Worm (Caenorhabditis elegans) whole organism, L2 larva: ENCODE measurements around the gene H41C03.2.
A peak's percentile ranks its signal among the peaks of the same experiment; 100 is the strongest.

ENCODE experiments used
- C34F6.9 ChIP-seq: fragments of 150-350 bp; optimal IDR thresholded peaks from 2 replicates; lab custom pipeline; 2014; ENCODE audit warnings: missing biosample characterization, missing genetic modification characterization
- F13H6.1 ChIP-seq: sonication (generic microtip); optimal IDR thresholded peaks from 2 replicates; lab custom pipeline; 2016; ENCODE audit warnings: missing genetic modification characterization, missing compliant biosample characterization
- R02D3.7 ChIP-seq: fragments of 150-350 bp; optimal IDR thresholded peaks from 2 replicates; lab custom pipeline; 2014; ENCODE audit warnings: missing biosample characterization, missing genetic modification characterization
- Y55F3AM.14 ChIP-seq: fragments of 200-800 bp; sonication (Bioruptor generic); optimal IDR thresholded peaks from 2 replicates; lab custom pipeline; 2018; ENCODE audit warnings: mild to moderate bottlenecking, missing genetic modification characterization, missing compliant biosample characterization
- ZK546.5 ChIP-seq: sonication (generic microtip); optimal IDR thresholded peaks from 2 replicates; lab custom pipeline; 2017; ENCODE audit warnings: missing biosample characterization, missing genetic modification characterization
- aly-2 ChIP-seq: fragments of 150-350 bp; optimal IDR thresholded peaks from 2 replicates; lab custom pipeline; 2014; ENCODE audit warnings: missing biosample characterization, missing genetic modification characterization
- blmp-1 ChIP-seq: sonication (generic microtip); optimal IDR thresholded peaks from 2 replicates; lab custom pipeline; 2017; ENCODE audit warnings: missing genetic modification characterization, mild to moderate bottlenecking, missing compliant biosample characterization, antibody characterized with exemption, moderate library complexity; ENCODE audit not compliant: insufficient read depth
- ceh-16 ChIP-seq: fragments of 150-350 bp; optimal IDR thresholded peaks from 2 replicates; lab custom pipeline; 2014; ENCODE audit warnings: missing biosample characterization, missing genetic modification characterization
- ceh-82 ChIP-seq: fragments of 150-350 bp; optimal IDR thresholded peaks from 2 replicates; lab custom pipeline; 2014; ENCODE audit warnings: missing biosample characterization, missing genetic modification characterization
- crh-2 ChIP-seq: sonication (generic microtip); optimal IDR thresholded peaks from 2 replicates; lab custom pipeline; 2017; ENCODE audit warnings: missing biosample characterization, missing genetic modification characterization
- dmd-4 ChIP-seq: sonication (generic microtip); optimal IDR thresholded peaks from 2 replicates; lab custom pipeline; 2017; ENCODE audit warnings: missing biosample characterization, missing genetic modification characterization
- egl-27 ChIP-seq: sonication (generic microtip); optimal IDR thresholded peaks from 3 replicates; lab custom pipeline; 2017; ENCODE audit warnings: missing biosample characterization, missing genetic modification reagents, missing genetic modification characterization
- elt-3 ChIP-seq: sonication (generic microtip); optimal IDR thresholded peaks from 2 replicates; lab custom pipeline; 2017; ENCODE audit warnings: missing biosample characterization, missing genetic modification characterization
- fos-1 ChIP-seq: fragments of 150-350 bp; optimal IDR thresholded peaks from 2 replicates; lab custom pipeline; 2014; ENCODE audit warnings: missing biosample characterization, missing genetic modification characterization
- lin-11 ChIP-seq: fragments of 150-350 bp; sonication (generic microtip); optimal IDR thresholded peaks from 2 replicates; lab custom pipeline; 2014; ENCODE audit warnings: missing biosample characterization, missing genetic modification characterization, inconsistent platforms, mixed read lengths
- lin-39 ChIP-seq: fragments of 150-350 bp; optimal IDR thresholded peaks from 2 replicates; lab custom pipeline; 2014; ENCODE audit warnings: missing biosample characterization, missing genetic modification reagents, missing genetic modification characterization
- lsy-2 ChIP-seq, 2 experiments: fragments of 150-350 bp in 1 of 2; sonication (generic microtip) in 1 of 2; optimal IDR thresholded peaks; 2 replicates each; lab custom pipeline; 2014 to 2017; ENCODE audit warnings: missing biosample characterization in 2 of 2, missing genetic modification characterization in 2 of 2
- mdl-1 ChIP-seq, 2 experiments: fragments of 150-350 bp in 1 of 2; sonication (generic microtip) in 1 of 2; optimal IDR thresholded peaks; 2 replicates each; lab custom pipeline; 2017; ENCODE audit warnings: missing biosample characterization in 2 of 2, missing genetic modification characterization in 2 of 2
- nhr-10 ChIP-seq: sonication (generic microtip); optimal IDR thresholded peaks from 2 replicates; lab custom pipeline; 2017; ENCODE audit warnings: missing biosample characterization, missing genetic modification characterization
- nhr-12 ChIP-seq: fragments of 150-350 bp; optimal IDR thresholded peaks from 2 replicates; lab custom pipeline; 2014; ENCODE audit warnings: missing biosample characterization, missing genetic modification characterization
- nhr-129 ChIP-seq: fragments of 150-350 bp; optimal IDR thresholded peaks from 2 replicates; lab custom pipeline; 2014; ENCODE audit warnings: missing biosample characterization, missing genetic modification characterization
- nhr-21 ChIP-seq: fragments of 150-350 bp; optimal IDR thresholded peaks from 2 replicates; lab custom pipeline; 2014; ENCODE audit warnings: missing biosample characterization, missing genetic modification characterization
- nhr-23 ChIP-seq: fragments of 150-350 bp; optimal IDR thresholded peaks from 2 replicates; lab custom pipeline; 2014; ENCODE audit warnings: missing biosample characterization, missing genetic modification reagents, missing genetic modification characterization
- nhr-25 ChIP-seq: fragments of 150-350 bp; sonication (generic microtip); optimal IDR thresholded peaks from 3 replicates; lab custom pipeline; 2014; ENCODE audit warnings: missing biosample characterization, missing genetic modification characterization
- nhr-6 ChIP-seq: fragments of 150-350 bp; optimal IDR thresholded peaks from 2 replicates; lab custom pipeline; 2014; ENCODE audit warnings: missing biosample characterization, missing genetic modification characterization
- peb-1 ChIP-seq: fragments of 150-350 bp; optimal IDR thresholded peaks from 2 replicates; lab custom pipeline; 2014; ENCODE audit warnings: missing biosample characterization, missing genetic modification characterization
- skn-1 ChIP-seq: sonication (generic microtip); optimal IDR thresholded peaks from 2 replicates; lab custom pipeline; 2017; ENCODE audit warnings: missing biosample characterization, missing genetic modification characterization
- sma-3 ChIP-seq: sonication (generic microtip); optimal IDR thresholded peaks from 2 replicates; lab custom pipeline; 2016; ENCODE audit warnings: missing genetic modification reagents, missing genetic modification characterization, missing compliant biosample characterization
- sma-9 ChIP-seq, 2 experiments: fragments of 150-350 bp in 1 of 2; sonication (generic microtip) in 1 of 2; optimal IDR thresholded peaks; 2 replicates each; lab custom pipeline; 2014 to 2016; ENCODE audit warnings: missing genetic modification characterization in 2 of 2, mild to moderate bottlenecking in 1 of 2, missing biosample characterization in 1 of 2, missing compliant biosample characterization in 1 of 2, missing genetic modification reagents in 1 of 2, moderate library complexity in 1 of 2
- snpc-4 ChIP-seq: fragments of 150-350 bp; optimal IDR thresholded peaks from 2 replicates; lab custom pipeline; 2014; ENCODE audit warnings: missing biosample characterization, missing genetic modification characterization
- unc-39 ChIP-seq: fragments of 150-350 bp; optimal IDR thresholded peaks from 2 replicates; lab custom pipeline; 2014; ENCODE audit warnings: missing biosample characterization, missing genetic modification characterization
- zag-1 ChIP-seq: fragments of 150-350 bp; optimal IDR thresholded peaks from 2 replicates; lab custom pipeline; 2014; ENCODE audit warnings: missing biosample characterization, missing genetic modification characterization
- ztf-4 ChIP-seq: fragments of 150-350 bp; optimal IDR thresholded peaks from 2 replicates; lab custom pipeline; 2014; ENCODE audit warnings: missing biosample characterization, missing genetic modification characterization

The H41C03.2 gene

DNA sequence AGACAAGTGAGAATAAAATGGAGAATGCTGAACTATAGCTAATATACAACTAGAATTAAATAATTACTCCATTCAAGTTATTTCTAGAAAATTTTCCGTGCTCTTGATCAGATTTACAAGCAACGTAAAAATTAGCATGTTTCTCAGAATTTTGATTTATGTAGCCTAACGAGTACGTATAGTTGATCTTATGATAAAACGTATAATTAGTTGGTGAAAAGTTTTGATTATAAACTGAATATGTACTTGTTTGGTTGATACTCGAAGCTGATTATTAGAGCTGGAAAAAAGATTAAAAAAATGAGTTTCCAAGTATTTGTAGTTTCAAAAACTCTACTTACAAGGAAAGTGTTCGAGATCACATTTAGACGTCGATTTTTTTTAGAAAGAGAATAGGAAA lies 44.6 kb upstream of the H41C03.2 start:
- TF ChIP-seq aly-2 (no peak), nhr-21 (tag; lab: Kevin White, UChicago) (peak; percentile 23), nhr-6 (tag; lab: Kevin White, UChicago) (no peak), skn-1 (tag; lab: Kevin White, UChicago) (no peak), nhr-25 (tag; lab: Kevin White, UChicago) (no peak), sma-3 (no peak), unc-39 (tag; lab: Kevin White, UChicago) (no peak), Y55F3AM.14 (GFP tag; lab: Kevin White, UChicago) (no peak)
- TF ChIP-seq, all 48 proteins: peak for 1

DNA sequence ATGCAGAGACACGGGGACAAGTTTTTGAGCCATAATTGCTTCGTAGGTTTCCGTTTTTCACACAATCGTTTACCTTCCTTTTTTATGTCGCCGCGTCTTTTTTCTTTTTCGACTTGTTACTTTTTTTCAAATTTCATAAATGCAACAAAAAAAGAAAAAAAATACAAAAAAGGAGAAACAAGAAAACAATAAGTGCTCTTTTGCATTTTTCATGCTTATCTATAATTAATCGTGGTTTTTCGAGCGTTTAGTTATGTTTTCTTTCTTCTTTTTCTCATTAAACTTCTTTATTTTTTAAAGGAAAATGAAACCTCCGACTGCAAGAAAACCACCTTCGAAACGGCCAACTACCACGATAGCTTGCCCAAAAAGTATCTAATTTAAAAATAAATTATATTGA lies 44.0 kb upstream of the H41C03.2 start, which contains the start of gene F59G1.4:
F59G1.4 (plus strand) TSS at position 301 of the 400 bp plus-strand sequence.
- TF ChIP-seq F13H6.1 (tag; lab: Kevin White, UChicago) (no peak), sma-9 (GFP tag; optimal IDR thresholded peaks at IDR 0.05; lab: Kevin White, UChicago) (no peak), sma-9 (tag; optimal IDR thresholded peaks at IDR 0.05; lab: Kevin White, UChicago) (no peak), lsy-2 (tag; optimal IDR thresholded peaks at IDR 0.05; lab: Kevin White, UChicago) (no peak), nhr-10 (no peak), snpc-4 (tag; lab: Kevin White, UChicago) (no peak), nhr-12 (no peak), crh-2 (tag; lab: Kevin White, UChicago) (no peak), egl-27 (tag; lab: Kevin White, UChicago) (no peak), ztf-4 (no peak), skn-1 (tag; lab: Kevin White, UChicago) (no peak), nhr-25 (tag; lab: Kevin White, UChicago) (no peak), fos-1 (tag; lab: Kevin White, UChicago) (no peak), Y55F3AM.14 (GFP tag; lab: Kevin White, UChicago) (no peak), dmd-4 (tag; lab: Kevin White, UChicago) (no peak), nhr-23 (tag; lab: Kevin White, UChicago) (no peak), unc-39 (tag; lab: Kevin White, UChicago) (no peak), lin-11 (tag; lab: Kevin White, UChicago) (no peak), aly-2 (no peak), elt-3 (no peak), mdl-1 (tag; optimal IDR thresholded peaks at IDR 0.05; lab: Kevin White, UChicago) (no peak)

DNA sequence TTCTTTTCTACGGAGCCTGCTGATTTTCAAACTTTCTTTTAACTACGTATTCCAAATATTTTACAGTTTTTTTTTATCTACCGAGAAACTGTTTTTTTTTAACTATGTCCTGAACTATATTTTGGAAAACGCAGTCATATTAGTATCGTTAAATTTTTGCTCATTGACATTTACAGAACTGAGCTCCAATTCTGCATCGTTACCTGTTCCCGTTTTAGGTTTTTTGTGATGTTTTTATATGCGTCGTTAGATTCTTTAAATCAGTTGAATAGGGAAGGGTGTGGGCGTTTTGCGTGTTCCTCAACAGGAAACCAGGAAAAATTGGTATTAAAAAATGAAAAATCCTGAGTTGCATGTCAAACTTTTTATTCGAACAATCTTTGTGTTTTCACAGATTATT lies 40.9 kb upstream of the H41C03.2 start:
- no peak for TF ChIP-seq nhr-23 (tag; lab: Kevin White, UChicago)
- TF ChIP-seq lin-39 (tag; lab: Kevin White, UChicago), result no peak
- TF ChIP-seq R02D3.7 (tag; lab: Kevin White, UChicago), result no peak
- no peak for TF ChIP-seq sma-3
- no peak for TF ChIP-seq aly-2
- TF ChIP-seq ceh-16, result no peak
- no peak for TF ChIP-seq zag-1 (tag; lab: Kevin White, UChicago)
- no peak for TF ChIP-seq nhr-21 (tag; lab: Kevin White, UChicago)
- TF ChIP-seq crh-2 (tag; lab: Kevin White, UChicago), result no peak

DNA sequence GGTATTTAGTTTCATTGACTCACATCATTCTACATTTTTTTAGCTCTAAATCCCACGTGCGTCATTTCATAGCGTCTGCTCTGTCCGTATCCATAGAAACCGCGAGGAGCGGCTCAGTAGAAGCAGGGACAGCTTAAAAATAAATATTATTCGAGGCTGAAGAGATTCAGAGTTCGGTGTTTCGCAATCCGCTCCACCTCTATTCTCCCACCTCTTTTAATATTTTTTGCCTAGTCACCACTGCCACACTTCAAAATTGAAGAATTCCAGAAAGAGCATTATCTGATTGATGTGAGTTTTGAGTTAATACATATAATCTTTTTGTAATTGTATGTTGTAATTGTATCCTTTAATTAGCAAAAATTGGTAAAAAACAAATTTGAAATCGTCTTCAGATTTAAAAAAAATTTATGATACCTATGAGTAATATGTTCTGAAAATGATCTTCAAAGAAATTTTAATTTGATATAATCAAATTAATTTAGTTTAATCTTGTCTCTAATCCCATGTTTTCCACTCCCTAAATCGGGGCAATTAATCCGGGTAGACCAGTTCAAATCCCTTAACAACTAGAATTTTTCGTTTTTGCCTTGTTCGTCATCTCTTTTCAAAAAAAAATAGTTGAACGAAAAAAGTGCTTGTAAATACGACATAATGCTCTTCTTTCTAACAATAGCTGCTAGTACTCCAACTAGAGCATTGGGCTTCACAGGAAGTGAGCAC lies 37.7 kb upstream of the H41C03.2 start:
- no peak for TF ChIP-seq peb-1 (tag; lab: Kevin White, UChicago)
- TF ChIP-seq nhr-25 (tag; lab: Kevin White, UChicago), result peak; percentile 15

DNA sequence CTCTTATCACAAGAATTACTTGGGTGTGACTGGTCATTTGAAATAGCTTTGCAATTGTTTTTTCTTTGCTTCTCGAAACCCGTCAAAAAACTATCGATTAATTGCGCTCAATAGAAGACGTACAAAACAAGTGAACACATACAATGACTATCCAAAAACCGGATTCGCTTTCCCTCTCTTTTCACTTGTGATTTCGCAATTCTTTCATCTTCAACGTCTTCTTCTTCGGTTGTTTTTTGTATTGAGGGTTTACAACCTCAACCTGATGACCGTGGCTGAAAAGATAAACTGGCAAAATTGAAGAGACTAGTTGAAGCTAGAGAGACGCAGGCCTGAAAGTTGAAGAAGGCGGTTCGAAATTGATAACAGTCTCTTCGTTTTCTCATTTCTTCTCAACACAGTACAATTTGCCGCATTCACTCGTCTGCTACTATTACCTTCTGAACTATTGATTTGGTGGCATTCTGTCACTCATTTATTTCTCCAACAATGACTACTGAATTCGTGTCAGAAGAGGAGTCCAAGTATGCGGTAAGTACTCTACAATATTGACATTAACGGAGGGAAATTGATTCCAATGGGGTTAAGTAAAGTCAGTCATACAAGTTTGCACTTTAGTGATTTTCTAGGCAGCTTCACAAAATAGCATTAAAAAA lies 34.2 kb upstream of the H41C03.2 start:
- TF ChIP-seq crh-2 (tag; lab: Kevin White, UChicago) (peak; percentile 55), ztf-4 (peak; percentile 2), sma-3 (peak; percentile 18), lsy-2 (tag; optimal IDR thresholded peaks at IDR 0.05; lab: Kevin White, UChicago) (peak in 1 of 2 experiments; percentile 27), nhr-6 (tag; lab: Kevin White, UChicago) (peak; percentile 27), C34F6.9 (peak; percentile 9), Y55F3AM.14 (GFP tag; lab: Kevin White, UChicago) (no peak), F13H6.1 (tag; lab: Kevin White, UChicago) (peak; percentile 18), fos-1 (tag; lab: Kevin White, UChicago) (peak; percentile 40), nhr-21 (tag; lab: Kevin White, UChicago) (peak; percentile 52), nhr-25 (tag; lab: Kevin White, UChicago) (peak; percentile 91), ZK546.5 (no peak), nhr-129 (tag; lab: Kevin White, UChicago) (peak; percentile 31), ceh-82 (tag; lab: Kevin White, UChicago) (no peak), zag-1 (tag; lab: Kevin White, UChicago) (no peak), blmp-1 (peak; percentile 94)
